Worm (Caenorhabditis elegans) whole organism, L4/young adult: ENCODE results near the gene adbp-1.

ENCODE experiments used
- dao-5 ChIP-seq: sonication (generic microtip); optimal IDR thresholded peaks from 2 replicates; lab custom pipeline; 2016; ENCODE audit warnings: missing genotype, missing genetic modification characterization, moderate library complexity, missing compliant biosample characterization
- him-1 ChIP-seq: sonication (generic microtip); optimal IDR thresholded peaks from 2 replicates; lab custom pipeline; 2016; ENCODE audit warnings: missing genotype, missing genetic modification reagents, missing genetic modification characterization, missing compliant biosample characterization

ce11 chrII:11473525-11474181, 29.7 kb downstream of the adbp-1 start, which contains the start of the genes metl-1 and W02B12.11:
- TF ChIP-seq him-1 (tag; lab: Kevin White, UChicago) = peak; percentile 38
- no peak for TF ChIP-seq dao-5 (tag; lab: Kevin White, UChicago)
